Worm (Caenorhabditis elegans) whole organism, late embryonic: ENCODE results near the gene Y44A6D.5.

Experiments
- C38D4.7 ChIP-seq: fragments of 200-800 bp; sonication (Bioruptor generic); optimal IDR thresholded peaks from 2 replicates; lab custom pipeline; 2018; ENCODE audit warnings: mild to moderate bottlenecking, missing genetic modification characterization, moderate library complexity, missing compliant biosample characterization
- ahr-1 ChIP-seq: sonication (generic microtip); optimal IDR thresholded peaks from 2 replicates; lab custom pipeline; 2016; ENCODE audit warnings: missing genetic modification characterization, missing compliant biosample characterization
- ama-1 ChIP-seq: fragments of 150-350 bp; optimal IDR thresholded peaks from 2 replicates; lab custom pipeline; 2014
- ceh-14 ChIP-seq: sonication (generic microtip); optimal IDR thresholded peaks from 2 replicates; lab custom pipeline; 2016; ENCODE audit warnings: missing genotype, missing genetic modification characterization, missing compliant biosample characterization
- ceh-18 ChIP-seq: sonication (generic microtip); optimal IDR thresholded peaks from 2 replicates; lab custom pipeline; 2016; ENCODE audit warnings: missing genetic modification characterization, missing compliant biosample characterization
- ceh-24 ChIP-seq: sonication (generic microtip); optimal IDR thresholded peaks from 2 replicates; lab custom pipeline; 2016; ENCODE audit warnings: mild to moderate bottlenecking, missing genetic modification characterization, missing compliant biosample characterization
- ceh-45 ChIP-seq: fragments of 200-800 bp; sonication (Bioruptor generic); IDR thresholded peaks from 2 replicates; pipeline ENCODE4 v1.3.6; 2022; ENCODE audit warnings: missing genetic modification reagents, missing genetic modification characterization, missing compliant biosample characterization
- ceh-48 ChIP-seq: sonication (generic microtip); optimal IDR thresholded peaks from 2 replicates; lab custom pipeline; 2016; ENCODE audit warnings: missing genetic modification characterization, inconsistent platforms, missing compliant biosample characterization
- ceh-9 ChIP-seq: sonication (generic microtip); optimal IDR thresholded peaks from 2 replicates; lab custom pipeline; 2016; ENCODE audit warnings: mild to moderate bottlenecking, missing genetic modification characterization, inconsistent platforms, missing compliant biosample characterization
- dmd-4 ChIP-seq: sonication (generic microtip); optimal IDR thresholded peaks from 2 replicates; lab custom pipeline; 2016; ENCODE audit warnings: borderline replicate concordance, missing genetic modification characterization, missing compliant biosample characterization
- dve-1 ChIP-seq: sonication (generic microtip); optimal IDR thresholded peaks from 2 replicates; lab custom pipeline; 2017; ENCODE audit warnings: antibody characterized with exemption, mild to moderate bottlenecking, missing genetic modification characterization, missing compliant biosample characterization
- elt-2 ChIP-seq: sonication (generic microtip); optimal IDR thresholded peaks from 2 replicates; lab custom pipeline; 2016; ENCODE audit warnings: missing genetic modification reagents, missing genetic modification characterization, missing compliant biosample characterization
- fax-1 ChIP-seq: sonication (generic microtip); optimal IDR thresholded peaks from 2 replicates; lab custom pipeline; 2016; ENCODE audit warnings: missing genotype, missing genetic modification characterization, missing compliant biosample characterization
- gmeb-2 ChIP-seq: sonication (generic microtip); optimal IDR thresholded peaks from 2 replicates; lab custom pipeline; 2016; ENCODE audit warnings: missing genetic modification characterization, inconsistent platforms, missing compliant biosample characterization
- hlh-15 ChIP-seq: sonication (generic microtip); optimal IDR thresholded peaks from 2 replicates; lab custom pipeline; 2016; ENCODE audit warnings: missing genetic modification characterization, missing compliant biosample characterization
- hlh-30 ChIP-seq: sonication (generic microtip); optimal IDR thresholded peaks from 2 replicates; lab custom pipeline; 2017; ENCODE audit warnings: antibody characterized with exemption, missing genetic modification characterization, missing compliant biosample characterization; ENCODE audit not compliant: insufficient read depth
- hlh-6 ChIP-seq: sonication (generic microtip); optimal IDR thresholded peaks from 2 replicates; lab custom pipeline; 2016; ENCODE audit warnings: missing genotype, missing genetic modification characterization, missing compliant biosample characterization
- hlh-8 ChIP-seq: sonication (generic microtip); optimal IDR thresholded peaks from 2 replicates; lab custom pipeline; 2016; ENCODE audit warnings: missing genotype, missing genetic modification characterization, missing compliant biosample characterization
- madf-2 ChIP-seq: sonication (generic microtip); optimal IDR thresholded peaks from 2 replicates; lab custom pipeline; 2017; ENCODE audit warnings: missing genetic modification characterization, missing compliant biosample characterization
- npax-4 ChIP-seq: sonication (generic microtip); optimal IDR thresholded peaks from 2 replicates; lab custom pipeline; 2016; ENCODE audit warnings: missing genetic modification characterization, missing compliant biosample characterization
- pax-1 ChIP-seq: fragments of 150-350 bp; optimal IDR thresholded peaks from 2 replicates; lab custom pipeline; 2014; ENCODE audit warnings: missing biosample characterization, missing genetic modification characterization
- pqm-1 ChIP-seq: sonication (generic microtip); optimal IDR thresholded peaks from 2 replicates; lab custom pipeline; 2016; ENCODE audit warnings: missing genetic modification characterization, missing compliant biosample characterization
- rnt-1 ChIP-seq: sonication (generic microtip); optimal IDR thresholded peaks from 2 replicates; lab custom pipeline; 2016; ENCODE audit warnings: missing genetic modification characterization, missing compliant biosample characterization
- tbx-2 ChIP-seq: sonication (generic microtip); optimal IDR thresholded peaks from 2 replicates; lab custom pipeline; 2016; ENCODE audit warnings: missing genetic modification characterization, missing compliant biosample characterization
- unc-3 ChIP-seq, 2 experiments: fragments of 200-800 bp in 1 of 2; sonication (Bioruptor generic) in 1 of 2; sonication (generic microtip) in 1 of 2; conservative IDR thresholded peaks in 1 of 2; optimal IDR thresholded peaks in 1 of 2; 2 replicates each; pipeline versions ENCODE4 v1.3.6 to Lab custom; 2016 to 2022; ENCODE audit warnings: missing compliant biosample characterization in 2 of 2, missing genetic modification characterization in 2 of 2, missing genetic modification reagents in 1 of 2
- ztf-16 ChIP-seq: sonication (generic microtip); optimal IDR thresholded peaks from 2 replicates; lab custom pipeline; 2017; ENCODE audit warnings: missing genetic modification characterization, missing compliant biosample characterization

The Y44A6D.5 gene

DNA sequence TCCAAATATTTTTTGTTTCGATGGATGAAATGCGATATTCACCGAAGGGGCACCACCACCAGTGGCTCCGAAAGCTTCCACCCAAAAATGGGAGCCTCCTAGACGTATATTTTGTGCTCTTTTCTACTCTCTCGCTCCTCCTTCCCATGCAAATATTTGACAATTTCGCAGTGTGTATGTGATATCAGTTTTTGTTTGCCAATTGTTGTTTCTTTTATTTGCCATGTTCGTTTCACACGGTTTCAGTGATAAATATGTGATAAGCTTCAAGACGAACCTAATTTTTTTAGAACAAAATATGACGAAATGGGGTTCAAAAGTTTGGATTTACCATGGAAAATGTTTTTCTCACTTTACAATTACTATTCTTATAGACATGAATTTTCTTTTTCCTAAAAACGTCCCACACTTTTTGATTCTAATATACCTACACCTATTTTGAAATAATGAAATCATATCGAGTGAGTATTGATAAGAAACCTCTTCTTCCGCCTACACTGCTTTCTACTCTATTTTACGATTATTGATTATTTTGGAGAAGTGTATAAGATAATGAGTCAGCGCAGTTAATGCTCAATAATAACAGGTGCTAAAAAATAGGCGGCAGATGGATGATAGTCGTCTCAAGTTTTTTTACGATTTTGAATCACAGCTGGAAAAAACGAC lies 48.8 kb downstream of the Y44A6D.5 start:
- TF ChIP-seq ceh-14 (tag; lab: Kevin White, UChicago) (no peak), fax-1 (no peak), unc-3 (GFP tag; conservative IDR thresholded peaks at IDR 0.05; lab: Robert Waterston, UW) (no peak), unc-3 (tag; optimal IDR thresholded peaks at IDR 0.05; lab: Kevin White, UChicago) (no peak), hlh-8 (tag; lab: Kevin White, UChicago) (no peak), ahr-1 (tag; lab: Kevin White, UChicago) (no peak), hlh-15 (tag; lab: Kevin White, UChicago) (no peak), madf-2 (tag; lab: Kevin White, UChicago) (no peak), ceh-48 (no peak), rnt-1 (tag; lab: Kevin White, UChicago) (no peak), pqm-1 (no peak), pax-1 (no peak), ceh-9 (tag; lab: Kevin White, UChicago) (no peak), ama-1 (no peak), C38D4.7 (GFP tag; lab: Kevin White, UChicago) (no peak)

DNA sequence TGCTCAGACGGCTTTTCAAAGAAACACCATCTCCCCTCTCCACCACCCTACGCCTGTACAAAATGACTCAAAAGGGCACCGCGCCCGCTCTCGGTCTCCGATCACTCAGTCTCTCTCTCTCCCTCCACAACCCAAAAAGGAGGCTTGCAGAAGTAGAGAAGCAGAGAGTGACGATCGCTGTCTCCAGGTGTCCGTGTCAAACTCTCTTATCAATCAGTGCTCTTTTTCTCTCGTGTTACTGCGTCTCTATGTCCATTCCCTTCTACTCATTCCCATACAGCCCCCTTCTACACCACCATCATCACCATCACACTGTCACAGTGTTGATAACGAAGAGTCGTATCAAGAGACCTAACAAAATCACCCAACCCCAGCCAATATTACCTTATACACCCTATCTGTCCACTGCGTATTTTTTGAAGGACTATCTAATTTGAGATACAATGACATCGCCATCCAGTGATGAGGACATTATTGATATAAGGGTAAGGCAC lies 50.1 kb downstream of the Y44A6D.5 start, which contains the start of gene pha-4:
Gene pha-4, plus strand, starts transcription at position 444 of the 494 bp plus-strand sequence.
- TF ChIP-seq pqm-1, result no peak
- TF ChIP-seq dve-1, result no peak
- peak; percentile 82 for TF ChIP-seq elt-2 (tag; lab: Kevin White, UChicago)
- TF ChIP-seq pax-1, result no peak
- TF ChIP-seq npax-4, result no peak
- no peak for TF ChIP-seq dmd-4
- no peak for TF ChIP-seq ceh-24 (tag; lab: Kevin White, UChicago)
- peak; percentile 9 for TF ChIP-seq ceh-18 (tag; lab: Kevin White, UChicago)
- TF ChIP-seq ceh-14 (tag; lab: Kevin White, UChicago), result no peak
- TF ChIP-seq hlh-30 (tag; lab: Kevin White, UChicago), result no peak
- peak; percentile 9 for TF ChIP-seq tbx-2
- no peak for TF ChIP-seq ceh-45
- TF ChIP-seq ztf-16 (tag; lab: Kevin White, UChicago), result no peak
- TF ChIP-seq gmeb-2, result no peak
- no peak for TF ChIP-seq hlh-6
- TF ChIP-seq, all 69 proteins: peak for 3
